Worm (Caenorhabditis elegans) whole organism, L1 larva: ENCODE data around the gene nhr-100.
"Not testable (repeated sequence)": the region's sequence is repeated elsewhere in the genome, so short reads cannot be mapped to it uniquely, and the experiment has no call there.

ENCODE experiments used
- C04F5.9 ChIP-seq: sonication (generic microtip); optimal IDR thresholded peaks from 2 replicates; lab custom pipeline; 2016; ENCODE audit warnings: missing genetic modification characterization, missing compliant biosample characterization
- aha-1 ChIP-seq: fragments of 150-350 bp; optimal IDR thresholded peaks from 2 replicates; lab custom pipeline; 2014; ENCODE audit warnings: missing biosample characterization, missing genetic modification characterization
- alr-1 ChIP-seq: fragments of 200-800 bp; sonication (Bioruptor generic); optimal IDR thresholded peaks from 2 replicates; lab custom pipeline; 2018; ENCODE audit warnings: borderline replicate concordance, mild to moderate bottlenecking, missing genetic modification characterization, missing compliant biosample characterization
- blmp-1 ChIP-seq: fragments of 150-350 bp; optimal IDR thresholded peaks from 2 replicates; lab custom pipeline; 2014; ENCODE audit warnings: missing biosample characterization, missing genetic modification characterization
- ceh-8 ChIP-seq: fragments of 200-800 bp; sonication (Bioruptor generic); optimal IDR thresholded peaks from 2 replicates; lab custom pipeline; 2018; ENCODE audit warnings: mild to moderate bottlenecking, missing genetic modification characterization, moderate library complexity, missing compliant biosample characterization
- ceh-88 ChIP-seq: fragments of 200-800 bp; sonication (Bioruptor generic); IDR thresholded peaks from 2 replicates; pipeline ENCODE4 v1.3.6; 2022; ENCODE audit warnings: missing genetic modification characterization, missing compliant biosample characterization
- ceh-90 ChIP-seq: sonication (generic microtip); optimal IDR thresholded peaks from 2 replicates; lab custom pipeline; 2016; ENCODE audit warnings: missing genetic modification characterization, missing compliant biosample characterization
- dpl-1 ChIP-seq, 3 experiments: fragments of 150-350 bp in 2 of 3; sonication (generic microtip) in 1 of 3; optimal IDR thresholded peaks; 2 replicates each; lab custom pipeline; 2014 to 2017; ENCODE audit warnings: missing biosample characterization in 3 of 3, missing genetic modification characterization in 3 of 3, missing genetic modification reagents in 3 of 3
- dsc-1 ChIP-seq: sonication (generic microtip); optimal IDR thresholded peaks from 2 replicates; lab custom pipeline; 2016; ENCODE audit warnings: mild to moderate bottlenecking, missing genetic modification characterization, missing compliant biosample characterization
- efl-3 ChIP-seq: fragments of 200-800 bp; sonication (Bioruptor generic); optimal IDR thresholded peaks from 2 replicates; lab custom pipeline; 2018; ENCODE audit warnings: mild to moderate bottlenecking, missing genetic modification characterization, missing compliant biosample characterization
- ets-5 ChIP-seq: fragments of 200-800 bp; sonication (Bioruptor generic); IDR thresholded peaks from 2 replicates; pipeline ENCODE4 v1.3.6; 2022; ENCODE audit warnings: missing genetic modification characterization, missing compliant biosample characterization
- fkh-8 ChIP-seq: sonication (generic microtip); optimal IDR thresholded peaks from 2 replicates; lab custom pipeline; 2016; ENCODE audit warnings: mild to moderate bottlenecking, missing genetic modification characterization, missing compliant biosample characterization
- fos-1 ChIP-seq: fragments of 150-350 bp; optimal IDR thresholded peaks from 2 replicates; lab custom pipeline; 2014; ENCODE audit warnings: missing biosample characterization, missing genetic modification characterization
- grh-1 ChIP-seq: fragments of 200-800 bp; sonication (Bioruptor generic); IDR thresholded peaks from 2 replicates; pipeline ENCODE4 v1.3.6; 2022; ENCODE audit warnings: missing genetic modification reagents, missing genetic modification characterization, missing compliant biosample characterization
- hlh-17 ChIP-seq: fragments of 200-800 bp; sonication (Bioruptor generic); optimal IDR thresholded peaks from 2 replicates; lab custom pipeline; 2018; ENCODE audit warnings: missing genetic modification characterization, mild to moderate bottlenecking, missing compliant biosample characterization, moderate library complexity, borderline replicate concordance
- hpl-2 ChIP-seq: fragments of 150-350 bp; optimal IDR thresholded peaks from 2 replicates; lab custom pipeline; 2014; ENCODE audit warnings: missing biosample characterization, missing genetic modification reagents, missing genetic modification characterization
- isw-1 ChIP-seq: fragments of 200-800 bp; sonication (Bioruptor generic); IDR thresholded peaks from 2 replicates; pipeline ENCODE4 v1.3.6; 2022; ENCODE audit warnings: missing genetic modification characterization, missing compliant biosample characterization
- jun-1 ChIP-seq: fragments of 150-350 bp; optimal IDR thresholded peaks from 2 replicates; lab custom pipeline; 2014; ENCODE audit warnings: missing biosample characterization, missing genetic modification reagents, missing genetic modification characterization
- lin-13 ChIP-seq: fragments of 150-350 bp; optimal IDR thresholded peaks from 2 replicates; lab custom pipeline; 2014; ENCODE audit warnings: missing biosample characterization, missing genetic modification reagents, missing genetic modification characterization
- lir-3 ChIP-seq: sonication (generic microtip); optimal IDR thresholded peaks from 2 replicates; lab custom pipeline; 2016; ENCODE audit warnings: mild to moderate bottlenecking, missing genetic modification characterization, moderate library complexity, missing compliant biosample characterization; ENCODE audit not compliant: poor library complexity
- lsy-2 ChIP-seq, 2 experiments: fragments of 150-350 bp; optimal IDR thresholded peaks; 2 replicates each; lab custom pipeline; 2014; ENCODE audit warnings: missing biosample characterization in 2 of 2, missing genetic modification characterization in 2 of 2
- mab-9 ChIP-seq: fragments of 200-800 bp; sonication (Bioruptor generic); IDR thresholded peaks from 2 replicates; pipeline ENCODE4 v1.3.6; 2022; ENCODE audit warnings: missing genetic modification reagents, missing genetic modification characterization, missing compliant biosample characterization
- nhr-19 ChIP-seq: fragments of 200-800 bp; sonication (Bioruptor generic); conservative IDR thresholded peaks from 2 replicates; pipeline ENCODE4 v1.3.6; 2022; ENCODE audit warnings: missing genetic modification characterization, missing compliant biosample characterization
- nhr-20 ChIP-seq: sonication (generic microtip); optimal IDR thresholded peaks from 2 replicates; lab custom pipeline; 2016; ENCODE audit warnings: mild to moderate bottlenecking, missing genetic modification characterization, missing compliant biosample characterization
- nhr-237 ChIP-seq: fragments of 150-350 bp; optimal IDR thresholded peaks from 2 replicates; lab custom pipeline; 2014; ENCODE audit warnings: missing biosample characterization, missing genetic modification characterization
- nhr-28 ChIP-seq: fragments of 150-350 bp; optimal IDR thresholded peaks from 2 replicates; lab custom pipeline; 2014; ENCODE audit warnings: missing biosample characterization, missing genetic modification characterization
- nhr-77 ChIP-seq: fragments of 150-350 bp; optimal IDR thresholded peaks from 2 replicates; lab custom pipeline; 2014; ENCODE audit warnings: missing biosample characterization, missing genetic modification characterization
- nhr-84 ChIP-seq: sonication (generic microtip); optimal IDR thresholded peaks from 2 replicates; lab custom pipeline; 2017; ENCODE audit warnings: missing biosample characterization, missing genetic modification characterization
- nhr-90 ChIP-seq: sonication (generic microtip); optimal IDR thresholded peaks from 2 replicates; lab custom pipeline; 2016; ENCODE audit warnings: mild to moderate bottlenecking, missing genetic modification characterization, missing compliant biosample characterization; ENCODE audit not compliant: poor library complexity
- pag-3 ChIP-seq: sonication (generic microtip); optimal IDR thresholded peaks from 2 replicates; lab custom pipeline; 2017; ENCODE audit warnings: missing genetic modification characterization, mild to moderate bottlenecking, missing compliant biosample characterization, antibody characterized with exemption, borderline replicate concordance; ENCODE audit not compliant: insufficient read depth
- pax-3 ChIP-seq: fragments of 200-800 bp; sonication (Bioruptor generic); optimal IDR thresholded peaks from 2 replicates; lab custom pipeline; 2018; ENCODE audit warnings: mild to moderate bottlenecking, missing genetic modification characterization, moderate library complexity, missing compliant biosample characterization
- skn-1 ChIP-seq: fragments of 150-350 bp; optimal IDR thresholded peaks from 2 replicates; lab custom pipeline; 2014; ENCODE audit warnings: missing biosample characterization, missing genetic modification characterization
- snpc-4 ChIP-seq: fragments of 150-350 bp; optimal IDR thresholded peaks from 2 replicates; lab custom pipeline; 2014; ENCODE audit warnings: missing biosample characterization, missing genetic modification characterization
- sox-4 ChIP-seq: sonication (generic microtip); optimal IDR thresholded peaks from 2 replicates; lab custom pipeline; 2016; ENCODE audit warnings: missing genetic modification characterization, missing compliant biosample characterization
- tlp-1 ChIP-seq: fragments of 150-350 bp; optimal IDR thresholded peaks from 2 replicates; lab custom pipeline; 2014; ENCODE audit warnings: missing biosample characterization, missing genetic modification characterization
- unc-130 ChIP-seq: fragments of 150-350 bp; optimal IDR thresholded peaks from 2 replicates; lab custom pipeline; 2017; ENCODE audit warnings: missing biosample characterization, missing genetic modification characterization, inconsistent platforms
- unc-30 ChIP-seq: sonication (generic microtip); optimal IDR thresholded peaks from 2 replicates; lab custom pipeline; 2017; ENCODE audit warnings: missing biosample characterization, missing genetic modification characterization
- unc-86 ChIP-seq: sonication (generic microtip); optimal IDR thresholded peaks from 2 replicates; lab custom pipeline; 2016; ENCODE audit warnings: missing genetic modification characterization, missing compliant biosample characterization
- vab-15 ChIP-seq: sonication (generic microtip); optimal IDR thresholded peaks from 2 replicates; lab custom pipeline; 2017; ENCODE audit warnings: missing genotype, mild to moderate bottlenecking, missing genetic modification characterization, missing compliant biosample characterization
- zag-1 ChIP-seq: fragments of 150-350 bp; optimal IDR thresholded peaks from 2 replicates; lab custom pipeline; 2014; ENCODE audit warnings: missing biosample characterization, missing genetic modification characterization
- ztf-11 ChIP-seq, 2 experiments: sonication (generic microtip); optimal IDR thresholded peaks; 2 replicates each; lab custom pipeline; 2016 to 2017; ENCODE audit warnings: missing genetic modification characterization in 2 of 2, missing biosample characterization in 1 of 2, missing compliant biosample characterization in 1 of 2
- ztf-4 ChIP-seq: fragments of 150-350 bp; optimal IDR thresholded peaks from 2 replicates; lab custom pipeline; 2014; ENCODE audit warnings: missing biosample characterization, missing genetic modification characterization

nhr-100 gene

ce11 chrIV:9769746-9770145, 41.3 kb downstream of the nhr-100 start, which contains the start of gene msp-78:
Gene msp-78, plus strand, starts transcription at chrIV:9770046.
- TF ChIP-seq jun-1 (tag; lab: Kevin White, UChicago); isw-1 (GFP tag; lab: Robert Waterston, UW); unc-130 (tag; lab: Kevin White, UChicago): not testable (repeated sequence)

ce11 chrIV:9770798-9771197, 42.3 kb downstream of the nhr-100 start:
- TF ChIP-seq grh-1 (GFP tag; lab: Robert Waterston, UW) = no peak
- peak; percentile 5 for TF ChIP-seq unc-86 (tag; lab: Kevin White, UChicago)
- TF ChIP-seq ztf-11 (tag; optimal IDR thresholded peaks at IDR 0.05; lab: Kevin White, UChicago) = peak in 1 of 2 experiments; percentile 67

DNA sequence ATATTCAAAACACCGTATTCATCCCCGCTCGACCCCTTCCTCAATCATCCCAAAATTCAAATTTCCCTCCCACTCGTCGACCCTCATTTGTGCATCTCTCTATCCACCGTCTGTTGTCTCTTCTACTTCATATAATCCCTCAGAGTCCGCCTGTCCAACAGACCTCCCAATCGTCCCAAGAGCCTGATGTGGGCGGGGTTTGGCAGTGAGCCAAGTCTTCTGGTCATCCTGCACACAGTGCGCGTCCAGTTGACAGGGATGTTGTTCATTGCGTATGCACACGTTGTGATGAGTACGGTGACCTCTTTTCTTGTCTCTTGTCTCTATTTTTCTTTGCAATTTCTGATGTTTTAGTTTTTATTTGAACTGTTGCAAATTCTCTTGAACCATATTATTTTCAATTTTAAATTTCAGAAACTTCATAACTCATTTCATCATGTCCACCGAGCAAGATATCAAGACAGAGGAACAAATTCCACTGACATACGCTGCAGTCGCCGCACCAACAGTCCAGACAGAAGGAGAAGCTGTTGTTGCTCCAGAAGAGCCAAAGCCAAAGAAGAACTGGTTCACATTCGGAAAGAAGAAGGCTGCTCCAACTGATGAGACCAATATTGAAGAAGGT, 43.7 kb downstream of the nhr-100 start, which contains the start of gene cav-1:
cav-1 (plus strand) TSS at position 415 of the 625 bp plus-strand sequence.
- TF ChIP-seq ztf-11 (tag; optimal IDR thresholded peaks at IDR 0.05; lab: Kevin White, UChicago) (peak in 1 of 2 experiments; percentile 55), ets-5 (GFP tag; lab: Robert Waterston, UW) (no peak)

ce11 chrIV:9773441-9773840, 45.0 kb downstream of the nhr-100 start:
- TF ChIP-seq nhr-20 (tag; lab: Kevin White, UChicago) = no peak

- no peak for TF ChIP-seq C04F5.9 (tag; lab: Kevin White, UChicago)
- TF ChIP-seq dsc-1 (tag; lab: Kevin White, UChicago) = peak; percentile 30
- TF ChIP-seq tlp-1 (tag; lab: Kevin White, UChicago) = no peak
- TF ChIP-seq ztf-4 = no peak
- TF ChIP-seq nhr-28 (tag; lab: Kevin White, UChicago) = no peak
- TF ChIP-seq nhr-90 (tag; lab: Kevin White, UChicago) = peak; percentile 33
- no peak for TF ChIP-seq ceh-8 (GFP tag; lab: Kevin White, UChicago)
- no peak for TF ChIP-seq efl-3 (GFP tag; lab: Kevin White, UChicago)
- TF ChIP-seq fos-1 (tag; lab: Kevin White, UChicago) = peak; percentile 30
- TF ChIP-seq lsy-2 (tag; optimal IDR thresholded peaks at IDR 0.05; lab: Kevin White, UChicago) = peak; percentile 29 to 80
- TF ChIP-seq dpl-1 (GFP tag; optimal IDR thresholded peaks at IDR 0.05; lab: Kevin White, UChicago) = peak; percentile 87 to 95 (median 91)
- TF ChIP-seq aha-1 (tag; lab: Kevin White, UChicago) = no peak
- peak; percentile 83 for TF ChIP-seq lir-3 (tag; lab: Kevin White, UChicago)
- TF ChIP-seq zag-1 (tag; lab: Kevin White, UChicago) = no peak
- no peak for TF ChIP-seq ceh-88
- TF ChIP-seq lin-13 (GFP tag; lab: Kevin White, UChicago) = no peak
- TF ChIP-seq nhr-77 (tag; lab: Kevin White, UChicago) = no peak
- no peak for TF ChIP-seq grh-1 (GFP tag; lab: Robert Waterston, UW)
- no peak for TF ChIP-seq mab-9 (GFP tag; lab: Robert Waterston, UW)
- no peak for TF ChIP-seq jun-1 (tag; lab: Kevin White, UChicago)
- TF ChIP-seq unc-30 = no peak
- TF ChIP-seq pax-3 (tag; lab: Kevin White, UChicago) = peak; percentile 66
- TF ChIP-seq hlh-17 = no peak
- no peak for TF ChIP-seq fkh-8 (tag; lab: Kevin White, UChicago)
- peak; percentile 80 for TF ChIP-seq ceh-90 (tag; lab: Kevin White, UChicago)
- no peak for TF ChIP-seq sox-4 (tag; lab: Kevin White, UChicago)
- no peak for TF ChIP-seq nhr-237
- peak; percentile 72 for TF ChIP-seq skn-1 (tag; lab: Kevin White, UChicago)
- no peak for TF ChIP-seq pag-3 (tag; lab: Kevin White, UChicago)
- no peak for TF ChIP-seq unc-130 (tag; lab: Kevin White, UChicago)
- no peak for TF ChIP-seq nhr-19
- TF ChIP-seq hpl-2 = no peak
- peak; percentile 67 for TF ChIP-seq blmp-1 (tag; lab: Kevin White, UChicago)
- TF ChIP-seq alr-1 (tag; lab: Kevin White, UChicago) = no peak
- no peak for TF ChIP-seq vab-15 (tag; lab: Kevin White, UChicago)
- peak; percentile 33; the same call in 1 of the 2 replicates for TF ChIP-seq isw-1 (GFP tag; lab: Robert Waterston, UW)
- TF ChIP-seq snpc-4 (tag; lab: Kevin White, UChicago) = peak; percentile 34
- no peak for TF ChIP-seq nhr-84 (tag; lab: Kevin White, UChicago)
Observed at ce11 chrIV:9777535-9777934, 49.1 kb downstream of the nhr-100 start, which contains the start of gene sna-2. Gene sna-2, minus strand, starts transcription at chrIV:9777634.
